Worm (Caenorhabditis elegans) whole organism, L4 larva: Measurements from ENCODE around the gene abcf-1.

Experiments used
- fkh-10 ChIP-seq: fragments of 150-350 bp; optimal IDR thresholded peaks from 2 replicates; lab custom pipeline; 2014; ENCODE audit warnings: missing biosample characterization, missing genetic modification reagents, missing genetic modification characterization
- jun-1 ChIP-seq: fragments of 150-350 bp; optimal IDR thresholded peaks from 2 replicates; lab custom pipeline; 2014; ENCODE audit warnings: missing biosample characterization, missing genetic modification reagents, missing genetic modification characterization
- pqm-1 ChIP-seq: sonication (generic microtip); optimal IDR thresholded peaks from 2 replicates; lab custom pipeline; 2017; ENCODE audit warnings: missing biosample characterization, missing genetic modification characterization

DNA sequence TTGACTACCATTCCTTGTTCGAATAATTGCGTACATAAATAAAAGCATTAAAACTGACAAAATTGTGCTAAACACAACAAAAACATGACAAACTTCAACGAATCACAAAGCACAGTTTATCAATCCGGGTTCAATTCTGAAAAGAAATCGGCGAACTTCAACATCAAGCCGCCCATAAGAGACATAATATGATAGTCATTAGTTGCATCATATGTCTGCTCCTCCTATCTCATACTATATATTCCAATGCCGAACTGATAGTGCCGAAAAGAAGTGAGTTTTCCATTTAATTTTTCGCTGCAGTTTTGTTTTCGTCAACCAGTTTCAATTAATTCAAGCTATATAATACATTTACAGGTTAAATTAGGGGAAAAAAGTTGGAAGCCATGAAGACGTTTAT, 21.5 kb downstream of the abcf-1 start, which contains the start of gene hrg-7:
- TF ChIP-seq jun-1 (tag; lab: Kevin White, UChicago) (no peak), fkh-10 (GFP tag; lab: Kevin White, UChicago) (no peak), pqm-1 (tag; lab: Kevin White, UChicago) (peak; percentile 81)
